Fruit fly (Drosophila melanogaster) whole organism, embryonic: ENCODE data around the gene CG13123.

Experiments used
- ATbp ChIP-seq: fragments of 200-800 bp; sonication (Bioruptor generic); optimal IDR thresholded peaks from 2 replicates; lab custom pipeline; 2017; ENCODE audit warnings: missing biosample characterization, mild to moderate bottlenecking, missing genetic modification characterization, missing genetic modification reagents
- Asciz ChIP-seq: fragments of 200-800 bp; sonication (Bioruptor generic); optimal IDR thresholded peaks from 2 replicates; lab custom pipeline; 2017; ENCODE audit warnings: missing biosample characterization, mild to moderate bottlenecking, missing genetic modification characterization, missing genetic modification reagents
- Blimp-1 ChIP-seq: fragments of 200-800 bp; sonication (Bioruptor generic); optimal IDR thresholded peaks from 3 replicates; lab custom pipeline; 2018; ENCODE audit warnings: missing biosample characterization, missing genetic modification characterization, mild to moderate bottlenecking, moderate library complexity, missing genetic modification reagents
- CG11398 ChIP-seq: fragments of 200-800 bp; sonication (Bioruptor generic); optimal IDR thresholded peaks from 2 replicates; lab custom pipeline; 2016; ENCODE audit warnings: missing biosample characterization, missing genetic modification characterization
- CG11504 ChIP-seq: fragments of 200-800 bp; sonication (Bioruptor generic); optimal IDR thresholded peaks from 3 replicates; lab custom pipeline; 2019; ENCODE audit warnings: missing biosample characterization, mild to moderate bottlenecking, missing genetic modification characterization, moderate library complexity
- CG11695 ChIP-seq: fragments of 200-800 bp; sonication (Bioruptor generic); IDR thresholded peaks from 3 replicates; pipeline ENCODE4 v1.3.6; 2022; ENCODE audit warnings: missing biosample characterization, missing genetic modification characterization
- CG11696 ChIP-seq: fragments of 200-800 bp; sonication (Bioruptor generic); IDR thresholded peaks from 2 replicates; pipeline ENCODE4 v1.3.6; 2022; ENCODE audit warnings: missing biosample characterization, missing genetic modification characterization
- CG14710 ChIP-seq: fragments of 200-800 bp; sonication (Bioruptor generic); optimal IDR thresholded peaks from 3 replicates; lab custom pipeline; 2019; ENCODE audit warnings: missing biosample characterization, mild to moderate bottlenecking, missing genetic modification characterization, moderate library complexity
- CG17612 ChIP-seq: fragments of 200-800 bp; sonication (Bioruptor generic); IDR thresholded peaks from 2 replicates; pipeline ENCODE4 v1.3.6; 2022; ENCODE audit warnings: missing biosample characterization, missing genetic modification characterization
- CG17802 ChIP-seq: fragments of 200-800 bp; sonication (Bioruptor generic); optimal IDR thresholded peaks from 2 replicates; lab custom pipeline; 2018; ENCODE audit warnings: missing biosample characterization, mild to moderate bottlenecking, missing genetic modification characterization, moderate library complexity
- CG1832 ChIP-seq: fragments of 200-800 bp; sonication (Bioruptor generic); optimal IDR thresholded peaks from 2 replicates; lab custom pipeline; 2017; ENCODE audit warnings: missing biosample characterization, mild to moderate bottlenecking, missing genetic modification characterization, inconsistent platforms
- CG2202 ChIP-seq: fragments of 200-800 bp; sonication (Bioruptor generic); optimal IDR thresholded peaks from 2 replicates; lab custom pipeline; 2018; ENCODE audit warnings: missing biosample characterization, mild to moderate bottlenecking, missing genetic modification characterization
- CG31388 ChIP-seq: fragments of 200-800 bp; sonication (Bioruptor generic); optimal IDR thresholded peaks from 2 replicates; lab custom pipeline; 2016; ENCODE audit warnings: missing biosample characterization, missing genetic modification characterization
- CG3281 ChIP-seq: fragments of 200-800 bp; sonication (Bioruptor generic); optimal IDR thresholded peaks from 3 replicates; lab custom pipeline; 2017; ENCODE audit warnings: missing biosample characterization, mild to moderate bottlenecking, missing genetic modification characterization
- CG33213 ChIP-seq: fragments of 200-800 bp; sonication (Bioruptor generic); optimal IDR thresholded peaks from 3 replicates; lab custom pipeline; 2016; ENCODE audit warnings: missing biosample characterization, missing genetic modification characterization
- CG34224 ChIP-seq: fragments of 200-800 bp; sonication (Bioruptor generic); IDR thresholded peaks from 3 replicates; pipeline ENCODE4 v1.3.6; 2022; ENCODE audit warnings: missing biosample characterization, missing genetic modification characterization; ENCODE audit not compliant: partially characterized antibody
- CG3847 ChIP-seq: fragments of 200-800 bp; sonication (Bioruptor generic); IDR thresholded peaks from 2 replicates; pipeline ENCODE4 v1.3.6; 2022; ENCODE audit warnings: missing biosample characterization, missing genetic modification characterization
- CG6175 ChIP-seq: fragments of 200-800 bp; sonication (Bioruptor generic); IDR thresholded peaks from 3 replicates; pipeline ENCODE4 v1.3.6; 2022; ENCODE audit warnings: missing biosample characterization, missing genetic modification characterization
- CG7271 ChIP-seq: fragments of 200-800 bp; sonication (Bioruptor generic); optimal IDR thresholded peaks from 2 replicates; lab custom pipeline; 2018; ENCODE audit warnings: missing biosample characterization, mild to moderate bottlenecking, missing genetic modification characterization, moderate library complexity
- CG7745 ChIP-seq: fragments of 200-800 bp; sonication (Bioruptor generic); optimal IDR thresholded peaks from 2 replicates; lab custom pipeline; 2018; ENCODE audit warnings: missing biosample characterization, mild to moderate bottlenecking, missing genetic modification characterization, moderate library complexity
- CG7839 ChIP-seq: fragments of 200-800 bp; sonication (Bioruptor generic); optimal IDR thresholded peaks from 3 replicates; lab custom pipeline; 2018; ENCODE audit warnings: missing biosample characterization, mild to moderate bottlenecking, missing genetic modification characterization, moderate library complexity
- CG7987 ChIP-seq: fragments of 200-800 bp; sonication (Bioruptor generic); optimal IDR thresholded peaks from 2 replicates; lab custom pipeline; 2018; ENCODE audit warnings: missing biosample characterization, mild to moderate bottlenecking, missing genetic modification characterization, moderate library complexity
- CG9876 ChIP-seq: fragments of 200-800 bp; sonication (Bioruptor generic); optimal IDR thresholded peaks from 2 replicates; lab custom pipeline; 2016; ENCODE audit warnings: missing biosample characterization, missing genetic modification characterization
- Ets65A ChIP-seq: fragments of 200-800 bp; sonication (Bioruptor generic); peaks from one replicate; lab custom pipeline; 2016; ENCODE audit warnings: missing biosample characterization, missing genetic modification characterization
- Hmx ChIP-seq: fragments of 200-800 bp; sonication (Bioruptor generic); optimal IDR thresholded peaks from 2 replicates; lab custom pipeline; 2016; ENCODE audit warnings: missing biosample characterization, missing genetic modification characterization
- Hsf ChIP-seq: fragments of 200-800 bp; sonication (Bioruptor generic); optimal IDR thresholded peaks from 3 replicates; lab custom pipeline; 2016; ENCODE audit warnings: missing biosample characterization, missing genetic modification characterization
- Kr ChIP-seq: fragments of 200-800 bp; sonication (Bioruptor generic); optimal IDR thresholded peaks from 2 replicates; lab custom pipeline; 2017; ENCODE audit warnings: missing biosample characterization, mild to moderate bottlenecking, missing genetic modification characterization
- Lhr ChIP-seq: fragments of 200-800 bp; sonication (Bioruptor generic); optimal IDR thresholded peaks from 3 replicates; lab custom pipeline; 2017; ENCODE audit warnings: mild to moderate bottlenecking, missing biosample characterization, missing genetic modification reagents, missing genetic modification characterization
- Mad ChIP-seq: fragments of 200-800 bp; sonication (Bioruptor generic); optimal IDR thresholded peaks from 2 replicates; lab custom pipeline; 2016; ENCODE audit warnings: missing biosample characterization, missing genetic modification characterization
- Mes4 ChIP-seq: fragments of 200-800 bp; sonication (Bioruptor generic); optimal IDR thresholded peaks from 2 replicates; lab custom pipeline; 2016; ENCODE audit warnings: missing biosample characterization, missing genetic modification characterization
- Scr ChIP-seq: fragments of 200-800 bp; sonication (Bioruptor generic); IDR thresholded peaks from 2 replicates; pipeline ENCODE4 v1.3.6; 2022; ENCODE audit warnings: missing biosample characterization, missing genetic modification characterization; ENCODE audit not compliant: partially characterized antibody
- TFAM ChIP-seq: fragments of 200-800 bp; sonication (Bioruptor generic); optimal IDR thresholded peaks from 2 replicates; lab custom pipeline; 2017; ENCODE audit warnings: missing biosample characterization, missing genetic modification characterization, inconsistent platforms
- amos ChIP-seq: fragments of 200-800 bp; sonication (Bioruptor generic); IDR thresholded peaks from 2 replicates; pipeline ENCODE4 v1.3.6; 2022; ENCODE audit warnings: missing biosample characterization, missing genetic modification characterization; ENCODE audit not compliant: partially characterized antibody
- caup ChIP-seq: fragments of 200-800 bp; sonication (Bioruptor generic); optimal IDR thresholded peaks from 3 replicates; lab custom pipeline; 2017; ENCODE audit warnings: missing biosample characterization, mild to moderate bottlenecking, missing genetic modification characterization, moderate library complexity; ENCODE audit not compliant: severe bottlenecking
- chif ChIP-seq, 2 experiments: fragments of 200-800 bp; sonication (Bioruptor generic); optimal IDR thresholded peaks; 3 replicates each; lab custom pipeline; 2016; ENCODE audit warnings: missing biosample characterization in 2 of 2, missing genetic modification characterization in 2 of 2
- chinmo ChIP-seq: fragments of 200-800 bp; sonication (Bioruptor generic); IDR thresholded peaks from 4 replicates; pipeline ENCODE4 v1.3.6; 2022; ENCODE audit warnings: missing biosample characterization, missing genetic modification characterization; ENCODE audit not compliant: partially characterized antibody
- eyg ChIP-seq: fragments of 200-800 bp; sonication (Bioruptor generic); optimal IDR thresholded peaks from 3 replicates; lab custom pipeline; 2016; ENCODE audit warnings: missing biosample characterization, missing genetic modification characterization
- hbn ChIP-seq: fragments of 200-800 bp; sonication (Bioruptor generic); IDR thresholded peaks from 2 replicates; pipeline ENCODE4 v1.3.6; 2022; ENCODE audit warnings: missing biosample characterization, missing genetic modification characterization; ENCODE audit not compliant: partially characterized antibody
- hkb ChIP-seq, 2 experiments: fragments of 200-800 bp in 1 of 2; fragments of >200 bp in 1 of 2; sonication (Bioruptor generic) in 1 of 2; IDR thresholded peaks in 1 of 2; optimal IDR thresholded peaks in 1 of 2; 2 replicates each; pipeline versions ENCODE4 v1.3.6 to Lab custom; 2017 to 2022; ENCODE audit warnings: missing biosample characterization in 1 of 2, missing genetic modification characterization in 1 of 2
- lab ChIP-seq: fragments of 200-800 bp; sonication (Bioruptor generic); optimal IDR thresholded peaks from 3 replicates; lab custom pipeline; 2017; ENCODE audit warnings: missing biosample characterization, missing genetic modification characterization, mild to moderate bottlenecking, moderate library complexity, missing genetic modification reagents
- lmd ChIP-seq: fragments of 200-800 bp; sonication (Bioruptor generic); IDR thresholded peaks from 2 replicates; pipeline ENCODE4 v1.3.6; 2022; ENCODE audit warnings: missing biosample characterization, missing genetic modification characterization
- onecut ChIP-seq: fragments of 200-800 bp; sonication (Bioruptor generic); IDR thresholded peaks from 2 replicates; pipeline ENCODE4 v1.3.6; 2022; ENCODE audit warnings: missing biosample characterization, missing genetic modification characterization
- pb ChIP-seq: fragments of 200-800 bp; sonication (Bioruptor generic); optimal IDR thresholded peaks from 3 replicates; lab custom pipeline; 2016; ENCODE audit warnings: missing biosample characterization, missing genetic modification characterization
- ssp ChIP-seq: fragments of 200-800 bp; sonication (Bioruptor generic); IDR thresholded peaks from 2 replicates; pipeline ENCODE4 v1.3.6; 2022; ENCODE audit warnings: missing biosample characterization, missing genetic modification characterization
- stwl ChIP-seq: fragments of 200-800 bp; sonication (Bioruptor generic); optimal IDR thresholded peaks from 3 replicates; lab custom pipeline; 2018; ENCODE audit warnings: missing biosample characterization, mild to moderate bottlenecking, missing genetic modification characterization, moderate library complexity
- wek ChIP-seq: fragments of 200-800 bp; sonication (Bioruptor generic); optimal IDR thresholded peaks from 3 replicates; lab custom pipeline; 2018; ENCODE audit warnings: missing biosample characterization, mild to moderate bottlenecking, missing genetic modification characterization, moderate library complexity

The CG13123 gene

DNA sequence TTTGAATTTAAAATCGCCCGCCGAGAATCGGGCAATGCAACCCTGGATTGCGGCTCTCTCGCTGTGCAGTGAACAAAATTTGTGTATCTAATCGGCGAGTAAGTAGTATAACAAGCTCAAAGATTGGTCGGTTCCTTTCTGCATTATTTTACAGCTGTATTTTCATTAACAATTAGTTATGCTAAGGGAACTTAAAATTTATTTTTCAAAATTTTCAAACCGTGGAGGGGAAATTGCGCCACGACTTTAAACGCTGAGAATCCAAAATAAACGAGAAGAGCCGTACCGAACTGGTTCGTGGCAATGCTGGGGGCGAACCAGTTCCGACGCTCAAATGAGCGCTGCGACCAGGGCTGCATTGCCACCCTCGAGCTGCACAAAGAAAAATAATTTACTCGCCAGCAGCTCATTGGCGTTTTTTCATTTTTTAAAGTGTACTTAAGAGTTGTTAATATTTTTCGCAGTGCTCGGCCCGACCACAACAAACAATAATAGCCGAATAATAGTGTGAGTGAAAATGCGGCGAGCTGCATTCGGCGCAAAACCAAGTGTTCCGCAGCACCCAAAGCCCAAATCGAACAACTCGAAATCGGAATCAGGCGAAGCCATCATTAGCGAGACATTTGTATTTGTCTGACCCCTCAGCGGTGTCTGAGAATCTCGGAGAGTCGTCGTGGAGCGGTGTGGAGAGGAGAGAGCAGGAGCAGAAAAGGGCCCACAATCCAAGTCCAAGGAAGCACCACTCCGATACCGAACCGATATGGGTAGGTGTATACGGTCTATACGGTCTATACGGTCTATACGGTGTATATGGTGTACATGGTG lies 34.7 kb downstream of the CG13123 start, which contains the start of gene zf30C (continued):
- peak; percentile 76 for TF ChIP-seq CG7839
- peak; percentile 80 for TF ChIP-seq ATbp (GFP tag; lab: Kevin White, UChicago)
- peak; percentile 77 for TF ChIP-seq CG3281 (GFP tag; lab: Kevin White, UChicago)
- TF ChIP-seq wek (GFP tag; lab: Kevin White, UChicago): no peak
- peak; percentile 50 for TF ChIP-seq Asciz (GFP tag; lab: Kevin White, UChicago)
- peak; percentile 95 for TF ChIP-seq Hsf (GFP tag; lab: Kevin White, UChicago)
- 0 out of 2 replicates have a peak, but pooled peaks have one; percentile 18 for TF ChIP-seq CG17612
- TF ChIP-seq hkb (optimal IDR thresholded peaks at IDR 0.05; lab: Kevin White, UChicago): peak; percentile 74
- TF ChIP-seq hkb (GFP tag; IDR thresholded peaks at IDR 0.05; lab: Robert Waterston, UW): peak; percentile 65
- no peak for TF ChIP-seq CG7271 (tag; lab: Kevin White, UChicago)
- TF ChIP-seq CG2202: peak; percentile 41
- peak; percentile 74 for TF ChIP-seq CG11504 (tag; lab: Kevin White, UChicago)
- TF ChIP-seq CG17802: peak; percentile 70
- TF ChIP-seq CG34224 (GFP tag; lab: Robert Waterston, UW): 0 out of 3 replicates have a peak, but pooled peaks have one; percentile 10
- peak; percentile 81 for TF ChIP-seq CG6175 (GFP tag; lab: Robert Waterston, UW)
- peak; percentile 69 for TF ChIP-seq Lhr (GFP tag; lab: Kevin White, UChicago)
- peak; percentile 61; the same call in 1 of the 2 replicates for TF ChIP-seq CG11696 (GFP tag; lab: Robert Waterston, UW)
- peak; percentile 51 for TF ChIP-seq Scr (GFP tag; lab: Robert Waterston, UW)
- peak; percentile 86 for TF ChIP-seq CG3847
- peak; percentile 70 for TF ChIP-seq ssp
- TF ChIP-seq chif (GFP tag; optimal IDR thresholded peaks at IDR 0.05; lab: Kevin White, UChicago): peak; percentile 80 to 89
- TF ChIP-seq CG9876 (GFP tag; lab: Kevin White, UChicago): peak; percentile 85
- peak; percentile 43 for TF ChIP-seq CG7987 (GFP tag; lab: Kevin White, UChicago)
- TF ChIP-seq CG11398 (GFP tag; lab: Kevin White, UChicago): peak; percentile 74
- peak; percentile 88 for TF ChIP-seq Mad
- peak; percentile 68 for TF ChIP-seq amos (GFP tag; lab: Robert Waterston, UW)
- peak; percentile 68 for TF ChIP-seq Blimp-1
- TF ChIP-seq TFAM: no peak
- TF ChIP-seq Kr: no peak
- TF ChIP-seq eyg (GFP tag; lab: Kevin White, UChicago): peak; percentile 90
- peak; percentile 84 for TF ChIP-seq CG33213 (GFP tag; lab: Kevin White, UChicago)
- TF ChIP-seq pb (GFP tag; lab: Kevin White, UChicago): peak; percentile 87
- TF ChIP-seq CG14710 (tag; lab: Kevin White, UChicago): peak; percentile 62
- peak; percentile 73 for TF ChIP-seq CG31388 (GFP tag; lab: Kevin White, UChicago)
- peak; percentile 80 for TF ChIP-seq caup (GFP tag; lab: Kevin White, UChicago)
- TF ChIP-seq Ets65A (GFP tag; lab: Kevin White, UChicago): peak; percentile 98
- TF ChIP-seq onecut (GFP tag; lab: Robert Waterston, UW): peak; percentile 77
- TF ChIP-seq Hmx (GFP tag; lab: Kevin White, UChicago): peak; percentile 67
- TF ChIP-seq lmd (GFP tag; lab: Robert Waterston, UW): peak; percentile 83
- TF ChIP-seq stwl (tag; lab: Kevin White, UChicago): peak; percentile 58
- TF ChIP-seq CG7745: no peak
- TF ChIP-seq CG11695 (GFP tag; lab: Robert Waterston, UW): peak; percentile 63; the same call in 2 of the 3 replicates
- TF ChIP-seq lab (GFP tag; lab: Kevin White, UChicago): peak; percentile 85
- 0 out of 2 replicates have a peak, but pooled peaks have one; percentile 20 for TF ChIP-seq hbn (GFP tag; lab: Robert Waterston, UW)
- TF ChIP-seq CG1832 (GFP tag; lab: Kevin White, UChicago): no peak
- TF ChIP-seq chinmo: 0 out of 4 replicates have a peak, but pooled peaks have one; percentile 22
- peak; percentile 82 for TF ChIP-seq Mes4
